Fruit fly (Drosophila melanogaster): ENCODE measurements around the gene CG15803.

CG15803 gene

dm6 chr3R:18398460-18398901 lies 38.0 kb upstream of the CG15803 start:
- TF ChIP-seq CG13204 (GFP tag; optimal IDR thresholded peaks at IDR 0.05) (peak; percentile 15), CG9948 (tag; optimal IDR thresholded peaks at IDR 0.05) (no peak), EcR (GFP tag; optimal IDR thresholded peaks at IDR 0.05) (peak; percentile 7), CG15710 (tag; optimal IDR thresholded peaks at IDR 0.05) (no peak), CG10348 (GFP tag; IDR thresholded peaks at IDR 0.05) (no peak), gl (tag; optimal IDR thresholded peaks at IDR 0.05) (no peak), CG32121 (GFP tag; IDR thresholded peaks at IDR 0.05) (no peak), CG14655 (GFP tag; optimal IDR thresholded peaks at IDR 0.05) (no peak), fd96Ca (GFP tag; IDR thresholded peaks at IDR 0.05) (peak; percentile 6; the same call in 1 of the 3 replicates), D1 (tag; optimal IDR thresholded peaks at IDR 0.05) (no peak), rn (GFP tag; IDR thresholded peaks at IDR 0.05) (no peak), CG17806 (tag; optimal IDR thresholded peaks at IDR 0.05) (no peak)

- TF ChIP-seq CG12605 (GFP tag; IDR thresholded peaks at IDR 0.05) (peak; percentile 57), Ets98B (GFP tag; IDR thresholded peaks at IDR 0.05) (peak; percentile 55), Pif1B (GFP tag; optimal IDR thresholded peaks at IDR 0.05) (no peak), CG4496 (GFP tag; IDR thresholded peaks at IDR 0.05) (peak; percentile 41; the same call in 2 of the 3 replicates), fd96Ca (GFP tag; IDR thresholded peaks at IDR 0.05) (peak; percentile 70; the same call in 2 of the 3 replicates)
Measured at dm6 chr3R:18397834-18398378, 37.4 kb upstream of the CG15803 start.

- peak; percentile 94 for TF ChIP-seq CG34367 (tag; optimal IDR thresholded peaks at IDR 0.05)
- peak; percentile 97 for TF ChIP-seq Ets98B (GFP tag; IDR thresholded peaks at IDR 0.05)
- TF ChIP-seq CG12605 (GFP tag; IDR thresholded peaks at IDR 0.05), result peak; percentile 88
- TF ChIP-seq CG4496 (GFP tag; IDR thresholded peaks at IDR 0.05), result peak; percentile 98
- TF ChIP-seq fd96Ca (GFP tag; IDR thresholded peaks at IDR 0.05), result peak; percentile 97
- peak; percentile 91 for TF ChIP-seq CG13204 (GFP tag; optimal IDR thresholded peaks at IDR 0.05)
- TF ChIP-seq Pif1B (GFP tag; optimal IDR thresholded peaks at IDR 0.05), result peak; percentile 97
- peak; percentile 94 for TF ChIP-seq rn (GFP tag; IDR thresholded peaks at IDR 0.05)
- TF ChIP-seq CG8159 (tag; optimal IDR thresholded peaks at IDR 0.05), result peak; percentile 98
- TF ChIP-seq Snoo (tag; optimal IDR thresholded peaks at IDR 0.05), result peak; percentile 94
- peak; percentile 97 for TF ChIP-seq CG15710 (tag; optimal IDR thresholded peaks at IDR 0.05)
- peak; percentile 96 for TF ChIP-seq CG9948 (tag; optimal IDR thresholded peaks at IDR 0.05)
- peak; percentile 97 for TF ChIP-seq CG17806 (tag; optimal IDR thresholded peaks at IDR 0.05)
- TF ChIP-seq gl (tag; optimal IDR thresholded peaks at IDR 0.05), result peak; percentile 98
- peak; percentile 93 for TF ChIP-seq CG10348 (GFP tag; IDR thresholded peaks at IDR 0.05)
- peak; percentile 98 for TF ChIP-seq CG32121 (GFP tag; IDR thresholded peaks at IDR 0.05)
- peak; percentile 98 for TF ChIP-seq CG8301 (tag; optimal IDR thresholded peaks at IDR 0.05)
- TF ChIP-seq D1 (tag; optimal IDR thresholded peaks at IDR 0.05), result peak; percentile 93
- TF ChIP-seq EcR (GFP tag; optimal IDR thresholded peaks at IDR 0.05), result peak; percentile 80
- peak; percentile 98 for TF ChIP-seq CG14655 (GFP tag; optimal IDR thresholded peaks at IDR 0.05)
- peak; percentile 97 for TF ChIP-seq Pif1A (GFP tag; optimal IDR thresholded peaks at IDR 0.05)
Measured at dm6 chr3R:18396801-18397604, 36.5 kb upstream of the CG15803 start, which contains the start of gene Vti1b. Vti1b (plus strand) TSS chr3R:18396995.

dm6 chr3R:18395694-18396093 lies 35.2 kb upstream of the CG15803 start:
- TF ChIP-seq Pif1B (GFP tag; optimal IDR thresholded peaks at IDR 0.05) (no peak), CG12605 (GFP tag; IDR thresholded peaks at IDR 0.05) (no peak), CG13204 (GFP tag; optimal IDR thresholded peaks at IDR 0.05) (no peak), CG8301 (tag; optimal IDR thresholded peaks at IDR 0.05) (no peak), CG9948 (tag; optimal IDR thresholded peaks at IDR 0.05) (no peak), EcR (GFP tag; optimal IDR thresholded peaks at IDR 0.05) (no peak), CG8159 (tag; optimal IDR thresholded peaks at IDR 0.05) (no peak), Snoo (tag; optimal IDR thresholded peaks at IDR 0.05) (no peak), fd96Ca (GFP tag; IDR thresholded peaks at IDR 0.05) (no peak), CG17806 (tag; optimal IDR thresholded peaks at IDR 0.05) (no peak), CG10348 (GFP tag; IDR thresholded peaks at IDR 0.05) (no peak), rn (GFP tag; IDR thresholded peaks at IDR 0.05) (no peak), CG14655 (GFP tag; optimal IDR thresholded peaks at IDR 0.05) (no peak), CG34367 (tag; optimal IDR thresholded peaks at IDR 0.05) (no peak), Ets98B (GFP tag; IDR thresholded peaks at IDR 0.05) (no peak), gl (tag; optimal IDR thresholded peaks at IDR 0.05) (no peak), Pif1A (GFP tag; optimal IDR thresholded peaks at IDR 0.05) (no peak), CG32121 (GFP tag; IDR thresholded peaks at IDR 0.05) (no peak), CG15710 (tag; optimal IDR thresholded peaks at IDR 0.05) (no peak), CG4496 (GFP tag; IDR thresholded peaks at IDR 0.05) (no peak)

- no peak for TF ChIP-seq CG8301 (tag; optimal IDR thresholded peaks at IDR 0.05)
- TF ChIP-seq CG9948 (tag; optimal IDR thresholded peaks at IDR 0.05), result no peak
- TF ChIP-seq CG12605 (GFP tag; IDR thresholded peaks at IDR 0.05), result no peak
- TF ChIP-seq EcR (GFP tag; optimal IDR thresholded peaks at IDR 0.05), result peak; percentile 86
- no peak for TF ChIP-seq CG32121 (GFP tag; IDR thresholded peaks at IDR 0.05)
- TF ChIP-seq CG4496 (GFP tag; IDR thresholded peaks at IDR 0.05), result 0 out of 3 replicates have a peak, but pooled peaks have one; percentile 32
- no peak for TF ChIP-seq CG34367 (tag; optimal IDR thresholded peaks at IDR 0.05)
- TF ChIP-seq CG14655 (GFP tag; optimal IDR thresholded peaks at IDR 0.05), result no peak
- no peak for TF ChIP-seq rn (GFP tag; IDR thresholded peaks at IDR 0.05)
Measured at dm6 chr3R:18394876-18395275, 34.3 kb upstream of the CG15803 start.

Measured in whole organism, pupa.